Fruit fly (Drosophila melanogaster) S2 (cell line): ENCODE results near the gene CG12746.

ENCODE experiments used
- CG8478 ChIP-seq: fragments of >200 bp; optimal IDR thresholded peaks from 2 replicates; lab custom pipeline; 2018
- CTCF ChIP-seq, 2 experiments: fragments of >200 bp; optimal IDR thresholded peaks; 2 replicates each; lab custom pipeline; 2018

- peak; percentile 30 to 44 for TF ChIP-seq CTCF (optimal IDR thresholded peaks at IDR 0.05; lab: Kevin White, UChicago)
- no peak for TF ChIP-seq CG8478
These were observed 17.2 kb upstream of the CG12746 start, which contains the start of gene CG2519 for dm6 chr3R:5547464-5547943.
